Worm (Caenorhabditis elegans) whole organism, L4/young adult: ENCODE measurements around the gene srw-39.

Experiments
- W03F9.2 ChIP-seq: fragments of 150-350 bp; optimal IDR thresholded peaks from 2 replicates; lab custom pipeline; 2014; ENCODE audit warnings: missing biosample characterization, missing genetic modification characterization
- dao-5 ChIP-seq: sonication (generic microtip); optimal IDR thresholded peaks from 2 replicates; lab custom pipeline; 2016; ENCODE audit warnings: missing genotype, missing genetic modification characterization, moderate library complexity, missing compliant biosample characterization
- him-1 ChIP-seq: sonication (generic microtip); optimal IDR thresholded peaks from 2 replicates; lab custom pipeline; 2016; ENCODE audit warnings: missing genotype, missing genetic modification reagents, missing genetic modification characterization, missing compliant biosample characterization

ce11 chrV:20147662-20148245 lies 24.1 kb downstream of the srw-39 start, which contains the start of gene Y113G7A.13:
- TF ChIP-seq him-1 (no peak), dao-5 (tag; lab: Kevin White, UChicago) (no peak), W03F9.2 (tag; lab: Kevin White, UChicago) (no peak)
